Fruit fly (Drosophila melanogaster) whole organism, embryonic: Measurements from ENCODE around the gene eIF4A.

ENCODE experiments used
- CG10979 ChIP-seq: fragments of 200-800 bp; sonication (Bioruptor generic); optimal IDR thresholded peaks from 2 replicates; lab custom pipeline; 2018; ENCODE audit warnings: missing biosample characterization, mild to moderate bottlenecking, missing genetic modification characterization, moderate library complexity
- CG12769 ChIP-seq: fragments of 200-800 bp; sonication (Bioruptor generic); optimal IDR thresholded peaks from 2 replicates; lab custom pipeline; 2019; ENCODE audit warnings: missing biosample characterization, mild to moderate bottlenecking, missing genetic modification characterization, moderate library complexity
- CG12942 ChIP-seq: fragments of 200-800 bp; sonication (Bioruptor generic); optimal IDR thresholded peaks from 3 replicates; lab custom pipeline; 2016; ENCODE audit warnings: missing biosample characterization, missing genetic modification characterization
- CG13123 ChIP-seq: fragments of 200-800 bp; sonication (Bioruptor generic); optimal IDR thresholded peaks from 2 replicates; lab custom pipeline; 2016; ENCODE audit warnings: missing biosample characterization, missing genetic modification characterization
- CG15696 ChIP-seq: fragments of 200-800 bp; sonication (Bioruptor generic); optimal IDR thresholded peaks from 2 replicates; lab custom pipeline; 2019; ENCODE audit warnings: missing biosample characterization, mild to moderate bottlenecking, missing genetic modification characterization, moderate library complexity
- CG18011 ChIP-seq: fragments of 200-800 bp; sonication (Bioruptor generic); optimal IDR thresholded peaks from 2 replicates; lab custom pipeline; 2017; ENCODE audit warnings: missing biosample characterization, missing genetic modification characterization, mild to moderate bottlenecking, moderate library complexity, missing genotype
- CG2129 ChIP-seq: fragments of 200-800 bp; sonication (Bioruptor generic); IDR thresholded peaks from 2 replicates; pipeline ENCODE4 v1.3.6; 2022; ENCODE audit warnings: missing biosample characterization, missing genetic modification characterization; ENCODE audit not compliant: partially characterized antibody
- CG2889 ChIP-seq: fragments of 200-800 bp; sonication (Bioruptor generic); IDR thresholded peaks from 3 replicates; pipeline ENCODE4 v1.3.6; 2022; ENCODE audit warnings: missing biosample characterization, missing genetic modification characterization
- CG30020 ChIP-seq: fragments of 200-800 bp; optimal IDR thresholded peaks from 2 replicates; lab custom pipeline; 2019; ENCODE audit warnings: missing biosample characterization, mild to moderate bottlenecking, missing genetic modification characterization, moderate library complexity
- CG3163 ChIP-seq: fragments of 200-800 bp; sonication (Bioruptor generic); optimal IDR thresholded peaks from 3 replicates; lab custom pipeline; 2016; ENCODE audit warnings: missing biosample characterization, missing genetic modification characterization
- CG32532 ChIP-seq: fragments of 200-800 bp; sonication (Bioruptor generic); IDR thresholded peaks from 2 replicates; pipeline ENCODE4 v1.3.6; 2022; ENCODE audit warnings: missing biosample characterization, missing genetic modification characterization
- CG3407 ChIP-seq: fragments of 200-800 bp; sonication (Bioruptor generic); optimal IDR thresholded peaks from 2 replicates; lab custom pipeline; 2018; ENCODE audit warnings: missing biosample characterization, mild to moderate bottlenecking, missing genetic modification characterization
- CG6654 ChIP-seq: fragments of 200-800 bp; sonication (Bioruptor generic); optimal IDR thresholded peaks from 2 replicates; lab custom pipeline; 2017; ENCODE audit warnings: missing biosample characterization, mild to moderate bottlenecking, missing genetic modification characterization
- CG7357 ChIP-seq: fragments of 200-800 bp; sonication (Bioruptor generic); IDR thresholded peaks from 3 replicates; pipeline ENCODE4 v1.3.6; 2022; ENCODE audit warnings: missing biosample characterization, missing genetic modification characterization
- CG9797 ChIP-seq: fragments of 200-800 bp; sonication (Bioruptor generic); optimal IDR thresholded peaks from 3 replicates; lab custom pipeline; 2018; ENCODE audit warnings: missing biosample characterization, mild to moderate bottlenecking, missing genetic modification characterization
- Camta ChIP-seq: fragments of 200-800 bp; sonication (Bioruptor generic); optimal IDR thresholded peaks from 2 replicates; lab custom pipeline; 2016; ENCODE audit warnings: missing biosample characterization, missing genetic modification characterization
- ERR ChIP-seq: fragments of 200-800 bp; sonication (Bioruptor generic); optimal IDR thresholded peaks from 2 replicates; lab custom pipeline; 2016; ENCODE audit warnings: missing biosample characterization, missing genetic modification characterization
- Hr78 ChIP-seq, 2 experiments: fragments of 200-800 bp in 1 of 2; fragments of >200 bp in 1 of 2; sonication (Bioruptor generic) in 1 of 2; optimal IDR thresholded peaks; 2 replicates each; lab custom pipeline; 2017 to 2019; ENCODE audit warnings: missing biosample characterization in 2 of 2, missing genetic modification characterization in 2 of 2, mild to moderate bottlenecking in 1 of 2, moderate library complexity in 1 of 2
- Hsf ChIP-seq: fragments of 200-800 bp; sonication (Bioruptor generic); optimal IDR thresholded peaks from 3 replicates; lab custom pipeline; 2016; ENCODE audit warnings: missing biosample characterization, missing genetic modification characterization
- Mad ChIP-seq: fragments of 200-800 bp; sonication (Bioruptor generic); optimal IDR thresholded peaks from 2 replicates; lab custom pipeline; 2016; ENCODE audit warnings: missing biosample characterization, missing genetic modification characterization
- Mrtf ChIP-seq: fragments of 200-800 bp; sonication (Bioruptor generic); IDR thresholded peaks from 3 replicates; pipeline ENCODE4 v1.3.6; 2022; ENCODE audit warnings: missing biosample characterization, missing genetic modification characterization
- Tbp ChIP-seq: fragments of >200 bp; optimal IDR thresholded peaks from 2 replicates; lab custom pipeline; 2018; ENCODE audit warnings: missing biosample characterization, missing genetic modification characterization
- bbx ChIP-seq: fragments of 200-800 bp; sonication (Bioruptor generic); IDR thresholded peaks from 2 replicates; pipeline ENCODE4 v1.3.6; 2022; ENCODE audit warnings: missing biosample characterization, missing genetic modification characterization; ENCODE audit not compliant: partially characterized antibody
- bsh ChIP-seq, 2 experiments: fragments of 200-800 bp; sonication (Bioruptor generic); optimal IDR thresholded peaks; 2 replicates each; lab custom pipeline; 2017 to 2018; ENCODE audit warnings: mild to moderate bottlenecking in 2 of 2, missing biosample characterization in 2 of 2, missing genetic modification characterization in 2 of 2, moderate library complexity in 1 of 2
- chif ChIP-seq, 2 experiments: fragments of 200-800 bp; sonication (Bioruptor generic); optimal IDR thresholded peaks; 3 replicates each; lab custom pipeline; 2016; ENCODE audit warnings: missing biosample characterization in 2 of 2, missing genetic modification characterization in 2 of 2
- emc ChIP-seq: fragments of 200-800 bp; sonication (Bioruptor generic); optimal IDR thresholded peaks from 2 replicates; lab custom pipeline; 2016; ENCODE audit warnings: missing biosample characterization, missing genetic modification characterization
- esg ChIP-seq: fragments of 200-800 bp; sonication (Bioruptor generic); conservative IDR thresholded peaks from 2 replicates; pipeline ENCODE4 v1.3.6; 2022; ENCODE audit warnings: missing biosample characterization, missing genetic modification characterization
- fd102C ChIP-seq: fragments of 200-800 bp; sonication (Bioruptor generic); optimal IDR thresholded peaks from 2 replicates; lab custom pipeline; 2018; ENCODE audit warnings: missing biosample characterization, mild to moderate bottlenecking, missing genetic modification characterization, moderate library complexity
- fd3F ChIP-seq: fragments of 200-800 bp; sonication (Bioruptor generic); optimal IDR thresholded peaks from 2 replicates; lab custom pipeline; 2018; ENCODE audit warnings: missing biosample characterization, mild to moderate bottlenecking, missing genetic modification characterization, moderate library complexity
- fu2 ChIP-seq: fragments of 200-800 bp; sonication (Bioruptor generic); optimal IDR thresholded peaks from 2 replicates; lab custom pipeline; 2016; ENCODE audit warnings: missing biosample characterization, missing genetic modification characterization
- grn ChIP-seq: fragments of 200-800 bp; sonication (Bioruptor generic); optimal IDR thresholded peaks from 3 replicates; lab custom pipeline; 2017; ENCODE audit warnings: missing biosample characterization, missing genetic modification characterization
- gsb-n ChIP-seq: fragments of 200-800 bp; sonication (Bioruptor generic); optimal IDR thresholded peaks from 3 replicates; lab custom pipeline; 2018; ENCODE audit warnings: missing biosample characterization, mild to moderate bottlenecking, missing genetic modification characterization
- lola ChIP-seq, 3 experiments: fragments of >200 bp in 2 of 3; fragments of 200-800 bp in 1 of 3; sonication (Bioruptor generic) in 1 of 3; optimal IDR thresholded peaks; 2 replicates each; lab custom pipeline; 2017 to 2019; ENCODE audit warnings: missing biosample characterization in 3 of 3, missing genetic modification characterization in 3 of 3, mild to moderate bottlenecking in 1 of 3, moderate library complexity in 1 of 3
- nmo ChIP-seq: fragments of 200-800 bp; sonication (Bioruptor generic); optimal IDR thresholded peaks from 2 replicates; lab custom pipeline; 2018; ENCODE audit warnings: missing biosample characterization, mild to moderate bottlenecking, missing genetic modification characterization, moderate library complexity
- onecut ChIP-seq: fragments of 200-800 bp; sonication (Bioruptor generic); IDR thresholded peaks from 2 replicates; pipeline ENCODE4 v1.3.6; 2022; ENCODE audit warnings: missing biosample characterization, missing genetic modification characterization
- p53 ChIP-seq: fragments of 200-800 bp; sonication (Bioruptor generic); optimal IDR thresholded peaks from 2 replicates; lab custom pipeline; 2016; ENCODE audit warnings: missing biosample characterization, missing genetic modification characterization
- pho ChIP-seq: fragments of 200-800 bp; sonication (Bioruptor generic); optimal IDR thresholded peaks from 2 replicates; lab custom pipeline; 2016; ENCODE audit warnings: missing biosample characterization, missing genetic modification characterization
- prd ChIP-seq, 3 experiments: fragments of >200 bp in 2 of 3; fragments of 200-800 bp in 1 of 3; sonication (Bioruptor generic) in 1 of 3; optimal IDR thresholded peaks in 2 of 3; IDR thresholded peaks in 1 of 3; 2 replicates in 2 of 3; 3 replicates in 1 of 3; pipeline versions ENCODE4 v1.3.6 to Lab custom; 2017 to 2022; ENCODE audit warnings: missing biosample characterization in 1 of 3, missing genetic modification characterization in 1 of 3
- psq ChIP-seq: fragments of 200-800 bp; sonication (Bioruptor generic); optimal IDR thresholded peaks from 2 replicates; lab custom pipeline; 2017; ENCODE audit warnings: missing biosample characterization, missing genetic modification characterization
- row ChIP-seq: fragments of 200-800 bp; sonication (Bioruptor generic); IDR thresholded peaks from 3 replicates; pipeline ENCODE4 v1.3.6; 2022; ENCODE audit warnings: missing biosample characterization, missing genetic modification characterization
- slbo ChIP-seq: fragments of 200-800 bp; sonication (Bioruptor generic); IDR thresholded peaks from 2 replicates; pipeline ENCODE4 v1.3.6; 2022; ENCODE audit warnings: missing biosample characterization, missing genetic modification characterization
- slou ChIP-seq: fragments of 200-800 bp; sonication (Bioruptor generic); optimal IDR thresholded peaks from 3 replicates; lab custom pipeline; 2016; ENCODE audit warnings: missing biosample characterization, missing genetic modification characterization
- sqz ChIP-seq: fragments of 200-800 bp; sonication (Bioruptor generic); optimal IDR thresholded peaks from 3 replicates; lab custom pipeline; 2018; ENCODE audit warnings: missing biosample characterization, mild to moderate bottlenecking, missing genetic modification characterization
- sr ChIP-seq: fragments of 200-800 bp; sonication (Bioruptor generic); IDR thresholded peaks from 3 replicates; pipeline ENCODE4 v1.3.6; 2022; ENCODE audit warnings: missing biosample characterization, missing genetic modification characterization
- tll ChIP-seq, 2 experiments: fragments of 200-800 bp in 1 of 2; fragments of >200 bp in 1 of 2; sonication (Bioruptor generic) in 1 of 2; optimal IDR thresholded peaks; 2 replicates each; lab custom pipeline; 2017 to 2019; ENCODE audit warnings: missing biosample characterization in 2 of 2, missing genetic modification characterization in 2 of 2, mild to moderate bottlenecking in 1 of 2, moderate library complexity in 1 of 2
- tna ChIP-seq: fragments of 200-800 bp; sonication (Bioruptor generic); IDR thresholded peaks from 2 replicates; pipeline ENCODE4 v1.3.6; 2022; ENCODE audit warnings: missing biosample characterization, missing genetic modification characterization; ENCODE audit not compliant: partially characterized antibody
- trem ChIP-seq: fragments of 200-800 bp; optimal IDR thresholded peaks from 3 replicates; lab custom pipeline; 2019; ENCODE audit warnings: missing biosample characterization, mild to moderate bottlenecking, missing genetic modification characterization, moderate library complexity
- vnd ChIP-seq: fragments of 200-800 bp; sonication (Bioruptor generic); IDR thresholded peaks from 3 replicates; pipeline ENCODE4 v1.3.6; 2022; ENCODE audit warnings: missing biosample characterization, missing genetic modification characterization; ENCODE audit not compliant: partially characterized antibody

eIF4A gene

DNA sequence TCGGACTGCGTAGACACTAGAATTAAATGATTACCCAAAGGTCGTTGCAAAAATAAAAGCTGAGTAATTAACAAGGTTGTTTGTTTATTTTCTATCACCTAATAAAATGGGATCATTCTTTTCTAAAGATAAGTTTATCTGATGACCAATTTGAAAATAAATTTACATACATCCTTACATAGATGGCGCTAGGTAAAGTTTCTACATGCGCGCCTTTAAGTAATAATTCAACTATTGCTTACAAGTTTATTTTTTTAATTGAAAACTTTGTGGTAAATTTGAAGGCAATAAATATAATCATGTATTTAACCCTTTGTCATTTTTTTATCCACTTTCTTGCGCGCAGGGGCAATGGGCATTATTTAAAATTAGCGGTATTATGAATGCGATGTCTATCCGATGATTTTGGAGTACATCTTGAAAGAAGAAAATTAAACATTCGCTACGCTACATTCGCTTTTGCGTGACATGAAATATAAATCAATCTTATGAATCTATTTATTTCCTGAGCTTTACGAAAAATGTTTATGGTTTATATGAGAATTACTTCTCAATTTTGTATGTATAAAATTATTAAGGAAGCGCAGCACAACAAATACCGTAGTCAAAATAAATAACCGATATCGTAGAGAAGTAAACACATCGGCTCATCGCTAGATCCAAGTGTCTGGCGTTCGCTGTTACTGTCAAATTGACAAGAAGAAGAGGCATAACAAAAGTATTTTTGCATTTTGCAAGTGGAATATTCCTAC is 32.6 kb upstream of the eIF4A start, which contains the start of gene CG9044 (continued):
- peak; percentile 94 for TF ChIP-seq row (GFP tag; lab: Robert Waterston, UW)
- TF ChIP-seq Hr78 (GFP tag; optimal IDR thresholded peaks at IDR 0.05; lab: Kevin White, UChicago), result no peak
- TF ChIP-seq CG15696 (tag; lab: Kevin White, UChicago), result peak; percentile 41
- TF ChIP-seq CG10979 (tag; lab: Kevin White, UChicago), result peak; percentile 21
- TF ChIP-seq esg (GFP tag; lab: Robert Waterston, UW), result peak; percentile 31; the same call in 1 of the 2 replicates
- TF ChIP-seq CG32532 (GFP tag; lab: Robert Waterston, UW), result peak; percentile 62
- peak; percentile 42 for TF ChIP-seq Camta (GFP tag; lab: Kevin White, UChicago)
- TF ChIP-seq CG6654 (GFP tag; lab: Kevin White, UChicago), result no peak
- no peak for TF ChIP-seq p53 (GFP tag; lab: Kevin White, UChicago)
- peak; percentile 19 for TF ChIP-seq emc (GFP tag; lab: Kevin White, UChicago)
- TF ChIP-seq vnd (GFP tag; lab: Robert Waterston, UW), result peak; percentile 93
- TF ChIP-seq gsb-n (tag; lab: Kevin White, UChicago), result no peak
- no peak for TF ChIP-seq fd102C (GFP tag; lab: Kevin White, UChicago)
- TF ChIP-seq nmo (GFP tag; lab: Kevin White, UChicago), result peak; percentile 82
- TF ChIP-seq sr (GFP tag; lab: Robert Waterston, UW), result no peak
- TF ChIP-seq CG3163 (GFP tag; lab: Kevin White, UChicago), result peak; percentile 12
- peak; percentile 69 for TF ChIP-seq Hsf (GFP tag; lab: Kevin White, UChicago)
- TF ChIP-seq bbx, result peak; percentile 88
- TF ChIP-seq CG9797 (GFP tag; lab: Kevin White, UChicago), result no peak
- TF ChIP-seq Mad, result peak; percentile 67
- TF ChIP-seq pho, result peak; percentile 76
- TF ChIP-seq tll (GFP tag; optimal IDR thresholded peaks at IDR 0.05; lab: Kevin White, UChicago), result peak in 1 of 2 experiments; percentile 66
- no peak for TF ChIP-seq onecut (GFP tag; lab: Robert Waterston, UW)
- peak; percentile 70 for TF ChIP-seq fu2 (GFP tag; lab: Kevin White, UChicago)
- 0 out of 3 replicates have a peak, but pooled peaks have one; percentile 6 for TF ChIP-seq CG7357 (GFP tag; lab: Robert Waterston, UW)
- peak; percentile 11 for TF ChIP-seq CG13123 (GFP tag; lab: Kevin White, UChicago)
- TF ChIP-seq chif (GFP tag; optimal IDR thresholded peaks at IDR 0.05; lab: Kevin White, UChicago), result peak; percentile 1 to 46
- no peak for TF ChIP-seq Tbp (GFP tag; lab: Kevin White, UChicago)
- TF ChIP-seq grn (GFP tag; lab: Kevin White, UChicago), result peak; percentile 70
- no peak for TF ChIP-seq sqz (GFP tag; lab: Kevin White, UChicago)
- TF ChIP-seq slbo (GFP tag; lab: Robert Waterston, UW), result peak; percentile 77
- peak; percentile 46 for TF ChIP-seq fd3F (GFP tag; lab: Kevin White, UChicago)
- no peak for TF ChIP-seq Mrtf
- peak in 1 of 3 experiments; percentile 53 for TF ChIP-seq lola (GFP tag; optimal IDR thresholded peaks at IDR 0.05; lab: Kevin White, UChicago)
- peak; percentile 64 for TF ChIP-seq CG30020 (tag; lab: Kevin White, UChicago)
- no peak for TF ChIP-seq CG3407 (GFP tag; lab: Kevin White, UChicago)
- no peak for TF ChIP-seq prd (optimal IDR thresholded peaks at IDR 0.05; lab: Kevin White, UChicago)
- TF ChIP-seq prd (GFP tag; IDR thresholded peaks at IDR 0.05; lab: Robert Waterston, UW), result peak; percentile 60
- TF ChIP-seq CG12942, result peak; percentile 36
- no peak for TF ChIP-seq CG18011 (GFP tag; lab: Kevin White, UChicago)
- TF ChIP-seq psq (GFP tag; lab: Kevin White, UChicago), result no peak
- TF ChIP-seq tna (GFP tag; lab: Robert Waterston, UW), result peak; percentile 76
- TF ChIP-seq trem, result peak; percentile 17
- peak; percentile 21 for TF ChIP-seq slou (GFP tag; lab: Kevin White, UChicago)
- TF ChIP-seq ERR (GFP tag; lab: Kevin White, UChicago), result no peak
- 0 out of 3 replicates have a peak, but pooled peaks have one; percentile 9 for TF ChIP-seq CG2889 (GFP tag; lab: Robert Waterston, UW)
- TF ChIP-seq CG2129 (GFP tag; lab: Robert Waterston, UW), result peak; percentile 88
- TF ChIP-seq CG12769 (tag; lab: Kevin White, UChicago), result no peak
- TF ChIP-seq bsh (GFP tag; optimal IDR thresholded peaks at IDR 0.05; lab: Kevin White, UChicago), result no peak
